Fruit fly (Drosophila melanogaster): ENCODE measurements around the gene CG14780.
A peak's percentile ranks its signal among the peaks of the same experiment; 100 is the strongest.

CG14780 gene

DNA sequence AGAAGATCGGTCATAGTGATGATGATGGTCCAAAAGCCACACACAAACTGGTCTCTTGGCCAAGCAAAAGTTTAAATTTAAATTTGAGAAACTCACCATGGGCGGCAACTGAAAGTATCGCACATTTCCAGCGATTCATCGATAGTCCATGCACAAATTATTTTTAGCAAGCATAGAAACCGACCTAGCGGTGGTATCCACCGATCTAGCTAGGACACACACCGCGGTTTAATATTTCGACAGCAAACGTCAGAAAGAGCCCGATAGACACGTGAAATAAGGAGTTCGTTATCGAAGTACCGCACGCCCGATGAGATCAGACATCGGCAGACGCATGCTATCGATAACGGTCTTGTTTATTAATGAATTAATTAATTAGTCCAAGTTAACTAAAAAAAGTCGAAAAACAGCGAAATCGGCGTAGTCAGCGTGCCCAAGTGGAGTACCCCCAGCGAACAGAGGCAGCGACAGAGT, 40.5 kb downstream of the CG14780 start, which contains the start of gene CG14795 (continued):
- TF ChIP-seq pita (GFP tag; optimal IDR thresholded peaks at IDR 0.05): peak; percentile 97
- TF ChIP-seq CG5953 (GFP tag; IDR thresholded peaks at IDR 0.05): no peak
- no peak for TF ChIP-seq CG12942 (GFP tag; optimal IDR thresholded peaks at IDR 0.05)
- no peak for TF ChIP-seq al (GFP tag; IDR thresholded peaks at IDR 0.05)
- TF ChIP-seq Pdp1 (GFP tag; optimal IDR thresholded peaks at IDR 0.05): peak; percentile 5 to 48
- TF ChIP-seq mam (GFP tag; optimal IDR thresholded peaks at IDR 0.05): peak; percentile 31
- peak; percentile 97 for TF ChIP-seq CG6791 (GFP tag; IDR thresholded peaks at IDR 0.05; ENCODE audit: partially characterized antibody)
- no peak for TF ChIP-seq fd3F (GFP tag; optimal IDR thresholded peaks at IDR 0.05)
- TF ChIP-seq gcm (GFP tag; optimal IDR thresholded peaks at IDR 0.05): no peak
- no peak for TF ChIP-seq CG2889 (GFP tag; IDR thresholded peaks at IDR 0.05)
- TF ChIP-seq kah (GFP tag; optimal IDR thresholded peaks at IDR 0.05): no peak
- peak; percentile 41 for TF ChIP-seq Fer1 (GFP tag; optimal IDR thresholded peaks at IDR 0.05)
- no peak for TF ChIP-seq CG14441 (GFP tag; IDR thresholded peaks at IDR 0.05)
- no peak for TF ChIP-seq sens-2 (GFP tag; IDR thresholded peaks at IDR 0.05)
- peak; percentile 27 for TF ChIP-seq PHDP (tag; optimal IDR thresholded peaks at IDR 0.05)
- TF ChIP-seq CG9817 (tag; optimal IDR thresholded peaks at IDR 0.05): peak; percentile 37
- TF ChIP-seq CG16813 (GFP tag; IDR thresholded peaks at IDR 0.05; ENCODE audit: partially characterized antibody): peak; percentile 96
- TF ChIP-seq CG10366 (GFP tag; IDR thresholded peaks at IDR 0.05): no peak
- no peak for TF ChIP-seq Poxn (GFP tag; IDR thresholded peaks at IDR 0.05)
- peak; percentile 96 for TF ChIP-seq hb (GFP tag; IDR thresholded peaks at IDR 0.05; ENCODE audit: partially characterized antibody)
- peak; percentile 25 for TF ChIP-seq CG9727 (GFP tag; optimal IDR thresholded peaks at IDR 0.05)
- no peak for TF ChIP-seq prd (optimal IDR thresholded peaks at IDR 0.05)
- peak; percentile 5; the same call in 1 of the 3 replicates for TF ChIP-seq prd (GFP tag; IDR thresholded peaks at IDR 0.05)
- peak; percentile 30 for TF ChIP-seq Max (GFP tag; optimal IDR thresholded peaks at IDR 0.05)
- no peak for TF ChIP-seq Sry-β (GFP tag; optimal IDR thresholded peaks at IDR 0.05)
- TF ChIP-seq Bgb (GFP tag; IDR thresholded peaks at IDR 0.05; ENCODE audit: partially characterized antibody): peak; percentile 98
- TF ChIP-seq chm (GFP tag; IDR thresholded peaks at IDR 0.05): no peak
- no peak for TF ChIP-seq tup (GFP tag; optimal IDR thresholded peaks at IDR 0.05)
- TF ChIP-seq odd (GFP tag; optimal IDR thresholded peaks at IDR 0.05): no peak
- no peak for TF ChIP-seq psq (GFP tag; optimal IDR thresholded peaks at IDR 0.05)
- peak; percentile 45 for TF ChIP-seq ewg (GFP tag; optimal IDR thresholded peaks at IDR 0.05)
- TF ChIP-seq CG17612 (GFP tag; IDR thresholded peaks at IDR 0.05): no peak
- no peak for TF ChIP-seq gsb-n (tag; optimal IDR thresholded peaks at IDR 0.05)
- TF ChIP-seq ems (GFP tag; optimal IDR thresholded peaks at IDR 0.05): peak; percentile 29
- TF ChIP-seq sens (GFP tag): peak; percentile 19
- TF ChIP-seq CG33213 (GFP tag; optimal IDR thresholded peaks at IDR 0.05): peak; percentile 80
- no peak for TF ChIP-seq onecut (GFP tag; IDR thresholded peaks at IDR 0.05)
- no peak for TF ChIP-seq CG8281 (tag; optimal IDR thresholded peaks at IDR 0.05)
- peak; percentile 94 for TF ChIP-seq unc-4 (GFP tag; IDR thresholded peaks at IDR 0.05; ENCODE audit: partially characterized antibody)
- peak; percentile 72 for TF ChIP-seq bcd (GFP tag; optimal IDR thresholded peaks at IDR 0.05)
- no peak for TF ChIP-seq NK7.1 (GFP tag; optimal IDR thresholded peaks at IDR 0.05)
- TF ChIP-seq CG2875 (GFP tag; optimal IDR thresholded peaks at IDR 0.05): no peak
- no peak for TF ChIP-seq CG12744 (GFP tag; optimal IDR thresholded peaks at IDR 0.05)
- TF ChIP-seq Jarid2 (GFP tag; optimal IDR thresholded peaks at IDR 0.05): no peak
- TF ChIP-seq p53 (GFP tag; optimal IDR thresholded peaks at IDR 0.05): peak; percentile 47
- TF ChIP-seq CG6854 (GFP tag; optimal IDR thresholded peaks at IDR 0.05): no peak
- no peak for TF ChIP-seq CG1024 (GFP tag; IDR thresholded peaks at IDR 0.05)
- TF ChIP-seq cwo (GFP tag; optimal IDR thresholded peaks at IDR 0.05): no peak
- no peak for TF ChIP-seq salm (tag; optimal IDR thresholded peaks at IDR 0.05)
- TF ChIP-seq pum (GFP tag; optimal IDR thresholded peaks at IDR 0.05): no peak
- no peak for TF ChIP-seq seq (GFP tag; IDR thresholded peaks at IDR 0.05)

Measured in whole organism, embryonic.